Worm (Caenorhabditis elegans) whole organism, young adult: ENCODE results near the gene C01G12.3.

ENCODE experiments used
- D2030.7 ChIP-seq: fragments of 200-800 bp; sonication (Bioruptor generic); IDR thresholded peaks from 2 replicates; pipeline ENCODE4 v1.3.6; 2022; ENCODE audit warnings: missing genetic modification reagents, missing genetic modification characterization, missing compliant biosample characterization
- F22D6.2 ChIP-seq: sonication (generic microtip); optimal IDR thresholded peaks from 2 replicates; lab custom pipeline; 2016; ENCODE audit warnings: mild to moderate bottlenecking, missing genetic modification characterization, missing compliant biosample characterization
- F49E8.2 ChIP-seq: sonication (generic microtip); optimal IDR thresholded peaks from 3 replicates; lab custom pipeline; 2017; ENCODE audit warnings: missing genetic modification characterization, mild to moderate bottlenecking, missing compliant biosample characterization, antibody characterized with exemption, moderate library complexity; ENCODE audit not compliant: insufficient read depth
- K11D2.4 ChIP-seq: fragments of 200-800 bp; sonication (Bioruptor generic); IDR thresholded peaks from 2 replicates; pipeline ENCODE4 v1.3.6; 2022; ENCODE audit warnings: missing genetic modification reagents, missing genetic modification characterization, missing compliant biosample characterization
- Y53F4B.3 ChIP-seq: fragments of 200-800 bp; sonication (Bioruptor generic); IDR thresholded peaks from 2 replicates; pipeline ENCODE4 v1.3.6; 2022; ENCODE audit warnings: missing genetic modification reagents, missing genetic modification characterization, missing compliant biosample characterization
- Y53G8AR.9 ChIP-seq: fragments of 200-800 bp; sonication (Bioruptor generic); conservative IDR thresholded peaks from 2 replicates; pipeline ENCODE4 v1.3.6; 2022; ENCODE audit warnings: missing genetic modification reagents, missing genetic modification characterization, missing compliant biosample characterization
- Y56A3A.18 ChIP-seq: fragments of 200-800 bp; sonication (Bioruptor generic); IDR thresholded peaks from 2 replicates; pipeline ENCODE4 v1.3.6; 2022; ENCODE audit warnings: missing genetic modification reagents, missing genetic modification characterization, missing compliant biosample characterization
- Y67H2A.10 ChIP-seq: fragments of 200-800 bp; sonication (Bioruptor generic); conservative IDR thresholded peaks from 2 replicates; pipeline ENCODE4 v1.3.6; 2022; ENCODE audit warnings: missing genetic modification reagents, missing genetic modification characterization, missing compliant biosample characterization
- Y95B8A.8 ChIP-seq: fragments of 200-800 bp; sonication (Bioruptor generic); IDR thresholded peaks from 2 replicates; pipeline ENCODE4 v1.3.6; 2022; ENCODE audit warnings: missing genetic modification reagents, missing genetic modification characterization, missing compliant biosample characterization
- ZK185.1 ChIP-seq: sonication (generic microtip); optimal IDR thresholded peaks from 2 replicates; lab custom pipeline; 2016; ENCODE audit warnings: mild to moderate bottlenecking, missing genetic modification characterization, missing compliant biosample characterization; ENCODE audit not compliant: poor library complexity, severe bottlenecking
- atf-7 ChIP-seq: sonication (generic microtip); optimal IDR thresholded peaks from 2 replicates; lab custom pipeline; 2017; ENCODE audit warnings: mild to moderate bottlenecking, missing genetic modification characterization, missing compliant biosample characterization
- athp-1 ChIP-seq: sonication (generic microtip); optimal IDR thresholded peaks from 2 replicates; lab custom pipeline; 2017; ENCODE audit warnings: mild to moderate bottlenecking, missing genetic modification characterization, missing compliant biosample characterization
- ceh-100 ChIP-seq: fragments of 200-800 bp; sonication (Bioruptor generic); IDR thresholded peaks from 2 replicates; pipeline ENCODE4 v1.3.6; 2022; ENCODE audit warnings: missing genetic modification reagents, missing genetic modification characterization, missing compliant biosample characterization
- efl-1 ChIP-seq: fragments of 150-350 bp; optimal IDR thresholded peaks from 2 replicates; lab custom pipeline; 2014; ENCODE audit warnings: missing biosample characterization, missing genetic modification reagents, missing genetic modification characterization
- egl-18 ChIP-seq: fragments of 200-800 bp; sonication (Bioruptor generic); IDR thresholded peaks from 2 replicates; pipeline ENCODE4 v1.3.6; 2022; ENCODE audit warnings: missing genetic modification reagents, missing genetic modification characterization, missing compliant biosample characterization
- egrh-3 ChIP-seq: fragments of 200-800 bp; sonication (Bioruptor generic); IDR thresholded peaks from 2 replicates; pipeline ENCODE4 v1.3.6; 2022; ENCODE audit warnings: missing genetic modification reagents, missing genetic modification characterization, missing compliant biosample characterization
- hmg-20 ChIP-seq: fragments of 200-800 bp; sonication (Bioruptor generic); IDR thresholded peaks from 2 replicates; pipeline ENCODE4 v1.3.6; 2022; ENCODE audit warnings: missing genetic modification reagents, missing genetic modification characterization, missing compliant biosample characterization
- hrde-1 ChIP-seq: sonication (generic microtip); optimal IDR thresholded peaks from 2 replicates; lab custom pipeline; 2016; ENCODE audit warnings: missing genetic modification characterization, mild to moderate bottlenecking, missing compliant biosample characterization, moderate library complexity, missing genotype, missing genetic modification reagents, borderline replicate concordance
- lin-40 ChIP-seq: sonication (generic microtip); optimal IDR thresholded peaks from 2 replicates; lab custom pipeline; 2016; ENCODE audit warnings: missing genetic modification characterization, mild to moderate bottlenecking, missing compliant biosample characterization, missing genotype, missing genetic modification reagents
- lir-1 ChIP-seq: fragments of 200-800 bp; sonication (Bioruptor generic); conservative IDR thresholded peaks from 2 replicates; pipeline ENCODE4 v1.3.6; 2022; ENCODE audit warnings: missing genetic modification reagents, missing genetic modification characterization, missing compliant biosample characterization
- lsl-1 ChIP-seq: fragments of 200-800 bp; sonication (Bioruptor generic); optimal IDR thresholded peaks from 2 replicates; lab custom pipeline; 2018; ENCODE audit warnings: mild to moderate bottlenecking, missing genetic modification characterization, moderate library complexity, missing compliant biosample characterization
- mes-4 ChIP-seq: sonication (generic microtip); optimal IDR thresholded peaks from 2 replicates; lab custom pipeline; 2016; ENCODE audit warnings: missing genotype, missing genetic modification characterization, missing compliant biosample characterization
- nfya-1 ChIP-seq: sonication (generic microtip); optimal IDR thresholded peaks from 2 replicates; lab custom pipeline; 2017; ENCODE audit warnings: antibody characterized with exemption, missing compliant biosample characterization, missing genetic modification characterization, borderline replicate concordance; ENCODE audit not compliant: insufficient read depth
- nhr-27 ChIP-seq: fragments of 200-800 bp; sonication (Bioruptor generic); optimal IDR thresholded peaks from 2 replicates; lab custom pipeline; 2018; ENCODE audit warnings: mild to moderate bottlenecking, missing genetic modification characterization, moderate library complexity, missing compliant biosample characterization
- rec-8 ChIP-seq, 2 experiments: sonication (generic microtip); optimal IDR thresholded peaks; 2 replicates each; lab custom pipeline; 2016; ENCODE audit warnings: mild to moderate bottlenecking in 2 of 2, missing genetic modification characterization in 2 of 2, missing genetic modification reagents in 2 of 2, missing genotype in 2 of 2, missing biosample characterization in 1 of 2, missing compliant biosample characterization in 1 of 2, moderate library complexity in 1 of 2
- snpc-4 ChIP-seq, 5 experiments: fragments of 150-350 bp in 1 of 5; sonication (generic microtip) in 4 of 5; optimal IDR thresholded peaks; 2 replicates each; lab custom pipeline; 2014 to 2018; ENCODE audit warnings: missing genetic modification characterization in 5 of 5, missing biosample characterization in 3 of 5, antibody characterized with exemption in 2 of 5, mild to moderate bottlenecking in 2 of 5, missing compliant biosample characterization in 2 of 5, missing genotype in 2 of 5, moderate library complexity in 2 of 5, missing genetic modification reagents in 1 of 5
- sptf-2 ChIP-seq: fragments of 200-800 bp; sonication (Bioruptor generic); optimal IDR thresholded peaks from 2 replicates; lab custom pipeline; 2018; ENCODE audit warnings: mild to moderate bottlenecking, missing genetic modification characterization, missing compliant biosample characterization
- tbp1 ChIP-seq: fragments of 200-800 bp; sonication (Bioruptor generic); optimal IDR thresholded peaks from 2 replicates; lab custom pipeline; 2018; ENCODE audit warnings: mild to moderate bottlenecking, missing genetic modification characterization, missing compliant biosample characterization
- unc-62 ChIP-seq: fragments of 150-350 bp; optimal IDR thresholded peaks from 2 replicates; lab custom pipeline; 2014; ENCODE audit warnings: missing biosample characterization, missing genetic modification reagents, missing genetic modification characterization
- xnd-1 ChIP-seq: sonication (generic microtip); optimal IDR thresholded peaks from 2 replicates; lab custom pipeline; 2016; ENCODE audit warnings: missing genotype, missing genetic modification reagents, missing genetic modification characterization, missing compliant biosample characterization
- ztf-25 ChIP-seq: fragments of 200-800 bp; sonication (Bioruptor generic); IDR thresholded peaks from 2 replicates; pipeline ENCODE4 v1.3.6; 2022; ENCODE audit warnings: missing genetic modification reagents, missing genetic modification characterization, missing compliant biosample characterization
- ztf-26 ChIP-seq: sonication (generic microtip); optimal IDR thresholded peaks from 2 replicates; lab custom pipeline; 2017; ENCODE audit warnings: missing genetic modification characterization, missing compliant biosample characterization
- ztf-28 ChIP-seq: fragments of 200-800 bp; sonication (Bioruptor generic); IDR thresholded peaks from 2 replicates; pipeline ENCODE4 v1.3.6; 2022; ENCODE audit warnings: missing genetic modification reagents, missing genetic modification characterization, missing compliant biosample characterization
- ztf-6 ChIP-seq: fragments of 200-800 bp; sonication (Bioruptor generic); IDR thresholded peaks from 2 replicates; pipeline ENCODE4 v1.3.6; 2022; ENCODE audit warnings: missing genetic modification reagents, missing genetic modification characterization, missing compliant biosample characterization

Gene C01G12.3

DNA sequence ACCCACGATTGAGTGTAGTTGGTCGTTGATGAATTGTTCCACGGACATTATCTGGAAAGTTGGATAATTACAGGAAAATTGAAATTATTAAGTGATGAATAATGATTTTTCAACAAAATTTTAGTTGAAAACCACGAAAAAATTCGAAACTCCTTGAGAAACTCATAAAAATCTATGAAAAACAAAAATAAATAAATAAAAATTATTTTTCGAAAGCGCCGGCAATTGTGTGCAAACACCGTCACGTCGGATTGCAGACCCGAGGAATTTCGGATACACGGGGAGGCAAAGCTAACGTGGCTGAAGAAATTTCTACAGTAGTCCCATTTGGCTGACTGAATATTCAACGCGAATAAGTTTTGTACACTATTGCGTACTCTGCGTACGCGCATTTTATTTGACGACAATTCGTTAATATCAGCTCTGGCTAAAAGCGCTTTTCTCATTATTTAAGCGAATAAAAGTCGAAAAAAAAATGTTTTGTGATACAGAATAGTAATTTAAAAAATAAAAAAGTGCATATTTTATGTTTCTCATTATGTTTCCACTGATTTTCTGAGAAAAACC lies 20.5 kb downstream of the C01G12.3 start, which contains the start of gene mog-4 (continued):
- TF ChIP-seq D2030.7 (GFP tag; lab: Robert Waterston, UW) (peak; percentile 100), ceh-100 (GFP tag; lab: Robert Waterston, UW) (peak; percentile 96), tbp1 (GFP tag; lab: Kevin White, UChicago) (peak; percentile 76), Y53G8AR.9 (peak; percentile 99), lir-1 (GFP tag; lab: Robert Waterston, UW) (peak; percentile 99), ztf-6 (GFP tag; lab: Robert Waterston, UW) (peak; percentile 100), rec-8 (tag; optimal IDR thresholded peaks at IDR 0.05; lab: Kevin White, UChicago) (peak; percentile 62 to 86), egrh-3 (GFP tag; lab: Robert Waterston, UW) (peak; percentile 90), lin-40 (tag; lab: Kevin White, UChicago) (peak; percentile 98), egl-18 (GFP tag; lab: Robert Waterston, UW) (peak; percentile 97), ZK185.1 (tag; lab: Kevin White, UChicago) (peak; percentile 97), atf-7 (peak; percentile 84), ztf-25 (peak; percentile 100), efl-1 (GFP tag; lab: Kevin White, UChicago) (peak; percentile 65), hmg-20 (GFP tag; lab: Robert Waterston, UW) (peak; percentile 95), K11D2.4 (GFP tag; lab: Robert Waterston, UW) (peak; percentile 99), sptf-2 (peak; percentile 9), ztf-26 (tag; lab: Kevin White, UChicago) (peak; percentile 96)

ce11 chrII:14555019-14555418 lies 27.1 kb downstream of the C01G12.3 start:
- TF ChIP-seq F49E8.2, result no peak
- no peak for TF ChIP-seq mes-4 (tag; lab: Kevin White, UChicago)
- TF ChIP-seq Y67H2A.10 (GFP tag; lab: Robert Waterston, UW), result no peak
- TF ChIP-seq unc-62 (GFP tag; lab: Kevin White, UChicago), result no peak
- no peak for TF ChIP-seq athp-1 (tag; lab: Kevin White, UChicago)

- TF ChIP-seq xnd-1 (tag; lab: Kevin White, UChicago), result no peak
- no peak for TF ChIP-seq rec-8 (tag; optimal IDR thresholded peaks at IDR 0.05; lab: Kevin White, UChicago)
- TF ChIP-seq nfya-1 (tag; lab: Kevin White, UChicago), result no peak
- TF ChIP-seq lsl-1 (GFP tag; lab: Kevin White, UChicago), result no peak
- TF ChIP-seq snpc-4 (GFP tag; optimal IDR thresholded peaks at IDR 0.05; lab: Kevin White, UChicago), result no peak
- no peak for TF ChIP-seq snpc-4 (tag; optimal IDR thresholded peaks at IDR 0.05; lab: Kevin White, UChicago)
- no peak for TF ChIP-seq Y53F4B.3 (GFP tag; lab: Robert Waterston, UW)
- no peak for TF ChIP-seq F22D6.2
- TF ChIP-seq nhr-27 (tag; lab: Kevin White, UChicago), result no peak
- no peak for TF ChIP-seq Y56A3A.18 (GFP tag; lab: Robert Waterston, UW)
- TF ChIP-seq ztf-28 (GFP tag; lab: Robert Waterston, UW), result no peak
- no peak for TF ChIP-seq Y95B8A.8 (GFP tag; lab: Robert Waterston, UW)
- no peak for TF ChIP-seq hrde-1 (tag; lab: Kevin White, UChicago)
Observed at ce11 chrII:14550613-14551012, 31.5 kb downstream of the C01G12.3 start, which contains the start of gene nlp-41. TSS of gene nlp-41 (plus strand) at chrII:14550913.
